Worm (Caenorhabditis elegans) whole organism, late embryonic: Measurements from ENCODE around the gene col-17.

Experiments used
- C08G9.2 ChIP-seq: sonication (generic microtip); optimal IDR thresholded peaks from 2 replicates; lab custom pipeline; 2016; ENCODE audit warnings: mild to moderate bottlenecking, missing genetic modification characterization, moderate library complexity, missing compliant biosample characterization
- C38D4.7 ChIP-seq: fragments of 200-800 bp; sonication (Bioruptor generic); optimal IDR thresholded peaks from 2 replicates; lab custom pipeline; 2018; ENCODE audit warnings: mild to moderate bottlenecking, missing genetic modification characterization, moderate library complexity, missing compliant biosample characterization
- F13H6.1 ChIP-seq: sonication (generic microtip); optimal IDR thresholded peaks from 2 replicates; lab custom pipeline; 2016; ENCODE audit warnings: missing genetic modification characterization, missing compliant biosample characterization
- K02D7.2 ChIP-seq: sonication (generic microtip); optimal IDR thresholded peaks from 2 replicates; lab custom pipeline; 2017; ENCODE audit warnings: mild to moderate bottlenecking, missing genetic modification characterization, missing compliant biosample characterization
- ahr-1 ChIP-seq: sonication (generic microtip); optimal IDR thresholded peaks from 2 replicates; lab custom pipeline; 2016; ENCODE audit warnings: missing genetic modification characterization, missing compliant biosample characterization
- ceh-18 ChIP-seq: sonication (generic microtip); optimal IDR thresholded peaks from 2 replicates; lab custom pipeline; 2016; ENCODE audit warnings: missing genetic modification characterization, missing compliant biosample characterization
- ceh-2 ChIP-seq: sonication (generic microtip); optimal IDR thresholded peaks from 2 replicates; lab custom pipeline; 2016; ENCODE audit warnings: missing genotype, missing genetic modification characterization, missing compliant biosample characterization
- ceh-24 ChIP-seq: sonication (generic microtip); optimal IDR thresholded peaks from 2 replicates; lab custom pipeline; 2016; ENCODE audit warnings: mild to moderate bottlenecking, missing genetic modification characterization, missing compliant biosample characterization
- ceh-30 ChIP-seq: fragments of 150-350 bp; optimal IDR thresholded peaks from 2 replicates; lab custom pipeline; 2014; ENCODE audit warnings: missing biosample characterization, missing genetic modification characterization
- ceh-31 ChIP-seq: sonication (generic microtip); optimal IDR thresholded peaks from 2 replicates; lab custom pipeline; 2016; ENCODE audit warnings: missing genetic modification characterization, missing compliant biosample characterization
- ceh-34 ChIP-seq: sonication (generic microtip); optimal IDR thresholded peaks from 2 replicates; lab custom pipeline; 2016; ENCODE audit warnings: mild to moderate bottlenecking, missing genetic modification characterization, missing compliant biosample characterization
- ceh-48 ChIP-seq: sonication (generic microtip); optimal IDR thresholded peaks from 2 replicates; lab custom pipeline; 2016; ENCODE audit warnings: missing genetic modification characterization, inconsistent platforms, missing compliant biosample characterization
- ceh-9 ChIP-seq: sonication (generic microtip); optimal IDR thresholded peaks from 2 replicates; lab custom pipeline; 2016; ENCODE audit warnings: mild to moderate bottlenecking, missing genetic modification characterization, inconsistent platforms, missing compliant biosample characterization
- che-1 ChIP-seq: sonication (generic microtip); optimal IDR thresholded peaks from 2 replicates; lab custom pipeline; 2016; ENCODE audit warnings: mild to moderate bottlenecking, missing genetic modification characterization, missing compliant biosample characterization
- dve-1 ChIP-seq: sonication (generic microtip); optimal IDR thresholded peaks from 2 replicates; lab custom pipeline; 2017; ENCODE audit warnings: antibody characterized with exemption, mild to moderate bottlenecking, missing genetic modification characterization, missing compliant biosample characterization
- elt-2 ChIP-seq: sonication (generic microtip); optimal IDR thresholded peaks from 2 replicates; lab custom pipeline; 2016; ENCODE audit warnings: missing genetic modification reagents, missing genetic modification characterization, missing compliant biosample characterization
- elt-4 ChIP-seq: sonication (generic microtip); optimal IDR thresholded peaks from 2 replicates; lab custom pipeline; 2016; ENCODE audit warnings: missing genetic modification characterization, missing compliant biosample characterization
- ets-4 ChIP-seq: sonication (generic microtip); optimal IDR thresholded peaks from 2 replicates; lab custom pipeline; 2016; ENCODE audit warnings: missing genetic modification characterization, missing compliant biosample characterization
- eyg-1 ChIP-seq: sonication (generic microtip); optimal IDR thresholded peaks from 2 replicates; lab custom pipeline; 2016; ENCODE audit warnings: missing genotype, missing genetic modification characterization, missing compliant biosample characterization
- fax-1 ChIP-seq: sonication (generic microtip); optimal IDR thresholded peaks from 2 replicates; lab custom pipeline; 2016; ENCODE audit warnings: missing genotype, missing genetic modification characterization, missing compliant biosample characterization
- fkh-10 ChIP-seq: fragments of 150-350 bp; optimal IDR thresholded peaks from 2 replicates; lab custom pipeline; 2014; ENCODE audit warnings: missing biosample characterization, missing genetic modification reagents, missing genetic modification characterization
- fkh-6 ChIP-seq: sonication (generic microtip); optimal IDR thresholded peaks from 2 replicates; lab custom pipeline; 2016; ENCODE audit warnings: missing genetic modification characterization, missing compliant biosample characterization
- hlh-13 ChIP-seq: fragments of 200-800 bp; sonication (Bioruptor generic); optimal IDR thresholded peaks from 2 replicates; lab custom pipeline; 2018; ENCODE audit warnings: mild to moderate bottlenecking, missing genetic modification characterization, missing compliant biosample characterization
- hlh-30 ChIP-seq: sonication (generic microtip); optimal IDR thresholded peaks from 2 replicates; lab custom pipeline; 2017; ENCODE audit warnings: antibody characterized with exemption, missing genetic modification characterization, missing compliant biosample characterization; ENCODE audit not compliant: insufficient read depth
- hlh-6 ChIP-seq: sonication (generic microtip); optimal IDR thresholded peaks from 2 replicates; lab custom pipeline; 2016; ENCODE audit warnings: missing genotype, missing genetic modification characterization, missing compliant biosample characterization
- hlh-8 ChIP-seq: sonication (generic microtip); optimal IDR thresholded peaks from 2 replicates; lab custom pipeline; 2016; ENCODE audit warnings: missing genotype, missing genetic modification characterization, missing compliant biosample characterization
- lim-6 ChIP-seq: sonication (generic microtip); optimal IDR thresholded peaks from 2 replicates; lab custom pipeline; 2016; ENCODE audit warnings: missing genetic modification characterization, missing compliant biosample characterization
- lin-11 ChIP-seq: fragments of 200-800 bp; sonication (Bioruptor generic); optimal IDR thresholded peaks from 2 replicates; lab custom pipeline; 2018; ENCODE audit warnings: mild to moderate bottlenecking, missing genetic modification characterization, missing compliant biosample characterization
- mec-3 ChIP-seq: sonication (generic microtip); optimal IDR thresholded peaks from 2 replicates; lab custom pipeline; 2016; ENCODE audit warnings: borderline replicate concordance, missing genetic modification characterization, missing compliant biosample characterization
- nfya-1 ChIP-seq: sonication (generic microtip); optimal IDR thresholded peaks from 2 replicates; lab custom pipeline; 2017; ENCODE audit warnings: missing genetic modification characterization, mild to moderate bottlenecking, missing compliant biosample characterization, antibody characterized with exemption, moderate library complexity
- nhr-11 ChIP-seq: fragments of 150-350 bp; optimal IDR thresholded peaks from 2 replicates; lab custom pipeline; 2014; ENCODE audit warnings: missing biosample characterization, missing genetic modification characterization
- nhr-232 ChIP-seq: sonication (generic microtip); optimal IDR thresholded peaks from 2 replicates; lab custom pipeline; 2016; ENCODE audit warnings: missing genetic modification characterization, missing compliant biosample characterization
- pag-3 ChIP-seq: sonication (generic microtip); optimal IDR thresholded peaks from 2 replicates; lab custom pipeline; 2016; ENCODE audit warnings: missing compliant biosample characterization, missing genetic modification characterization, borderline replicate concordance
- pqm-1 ChIP-seq: sonication (generic microtip); optimal IDR thresholded peaks from 2 replicates; lab custom pipeline; 2016; ENCODE audit warnings: missing genetic modification characterization, missing compliant biosample characterization
- pros-1 ChIP-seq: fragments of 150-350 bp; optimal IDR thresholded peaks from 2 replicates; lab custom pipeline; 2014; ENCODE audit warnings: missing biosample characterization, missing genetic modification reagents, missing genetic modification characterization
- sdc-2 ChIP-seq: sonication (generic microtip); optimal IDR thresholded peaks from 2 replicates; lab custom pipeline; 2016; ENCODE audit warnings: missing genotype, missing genetic modification characterization, missing compliant biosample characterization
- sox-2 ChIP-seq: fragments of 200-800 bp; sonication (Bioruptor generic); IDR thresholded peaks from 2 replicates; pipeline ENCODE4 v1.3.6; 2022; ENCODE audit warnings: missing genetic modification reagents, missing genetic modification characterization, missing compliant biosample characterization
- syd-9 ChIP-seq: sonication (generic microtip); optimal IDR thresholded peaks from 2 replicates; lab custom pipeline; 2016; ENCODE audit warnings: mild to moderate bottlenecking, missing genetic modification characterization, moderate library complexity, missing compliant biosample characterization
- tbx-2 ChIP-seq: sonication (generic microtip); optimal IDR thresholded peaks from 2 replicates; lab custom pipeline; 2016; ENCODE audit warnings: missing genetic modification characterization, missing compliant biosample characterization
- tbx-7 ChIP-seq: sonication (generic microtip); optimal IDR thresholded peaks from 2 replicates; lab custom pipeline; 2016; ENCODE audit warnings: missing genotype, missing genetic modification characterization, missing compliant biosample characterization
- ttx-3 ChIP-seq: sonication (generic microtip); optimal IDR thresholded peaks from 2 replicates; lab custom pipeline; 2016; ENCODE audit warnings: missing genetic modification reagents, missing genetic modification characterization, missing compliant biosample characterization
- unc-3 ChIP-seq, 2 experiments: fragments of 200-800 bp in 1 of 2; sonication (Bioruptor generic) in 1 of 2; sonication (generic microtip) in 1 of 2; conservative IDR thresholded peaks in 1 of 2; optimal IDR thresholded peaks in 1 of 2; 2 replicates each; pipeline versions ENCODE4 v1.3.6 to Lab custom; 2016 to 2022; ENCODE audit warnings: missing compliant biosample characterization in 2 of 2, missing genetic modification characterization in 2 of 2, missing genetic modification reagents in 1 of 2
- unc-55 ChIP-seq: sonication (generic microtip); optimal IDR thresholded peaks from 2 replicates; lab custom pipeline; 2017; ENCODE audit warnings: missing biosample characterization, missing genetic modification reagents, missing genetic modification characterization
- ztf-16 ChIP-seq: sonication (generic microtip); optimal IDR thresholded peaks from 2 replicates; lab custom pipeline; 2017; ENCODE audit warnings: missing genetic modification characterization, missing compliant biosample characterization

col-17 gene

ce11 chrII:4851594-4852106, 15.7 kb downstream of the col-17 start, which contains the start of gene dnj-9 (continued):
- TF ChIP-seq nhr-11 (no peak), ceh-2 (tag; lab: Kevin White, UChicago) (peak; percentile 29), ceh-24 (no peak), ceh-18 (tag; lab: Kevin White, UChicago) (peak; percentile 60), ceh-9 (tag; lab: Kevin White, UChicago) (no peak), elt-2 (peak; percentile 92), ceh-31 (peak; percentile 60), pros-1 (tag; lab: Kevin White, UChicago) (no peak), tbx-7 (no peak), fkh-10 (GFP tag; lab: Kevin White, UChicago) (no peak), ets-4 (peak; percentile 6), dve-1 (tag; lab: Kevin White, UChicago) (peak; percentile 46), K02D7.2 (tag; lab: Kevin White, UChicago) (no peak), pqm-1 (tag; lab: Kevin White, UChicago) (no peak), nfya-1 (tag; lab: Kevin White, UChicago) (peak; percentile 78), lim-6 (tag; lab: Kevin White, UChicago) (peak; percentile 5), fax-1 (tag; lab: Kevin White, UChicago) (peak; percentile 1), hlh-30 (tag; lab: Kevin White, UChicago) (peak; percentile 64), ceh-34 (tag; lab: Kevin White, UChicago) (peak; percentile 83), C08G9.2 (tag; lab: Kevin White, UChicago) (peak; percentile 45), tbx-2 (tag; lab: Kevin White, UChicago) (peak; percentile 70), eyg-1 (tag; lab: Kevin White, UChicago) (no peak), lin-11 (peak; percentile 57), unc-3 (GFP tag; conservative IDR thresholded peaks at IDR 0.05; lab: Robert Waterston, UW) (0 out of 2 replicates have a peak, but pooled peaks have one; percentile 22), unc-3 (tag; optimal IDR thresholded peaks at IDR 0.05; lab: Kevin White, UChicago) (peak; percentile 27), syd-9 (tag; lab: Kevin White, UChicago) (peak; percentile 13), ceh-48 (peak; percentile 30), ceh-30 (tag; lab: Kevin White, UChicago) (peak; percentile 73), che-1 (peak; percentile 24), hlh-8 (tag; lab: Kevin White, UChicago) (peak; percentile 11), pag-3 (tag; lab: Kevin White, UChicago) (no peak), ttx-3 (tag; lab: Kevin White, UChicago) (peak; percentile 30), elt-4 (tag; lab: Kevin White, UChicago) (no peak), fkh-6 (tag; lab: Kevin White, UChicago) (no peak), hlh-6 (tag; lab: Kevin White, UChicago) (peak; percentile 14), mec-3 (tag; lab: Kevin White, UChicago) (no peak), hlh-13 (no peak), ztf-16 (peak; percentile 32), nhr-232 (tag; lab: Kevin White, UChicago) (peak; percentile 6)
- TF ChIP-seq, all 69 proteins: peak for 43

ce11 chrII:4849885-4850284, 17.5 kb downstream of the col-17 start, which contains the start of gene T23B7.3:
Gene T23B7.3 (plus strand): TSS chrII:4850185.
- no peak for TF ChIP-seq F13H6.1 (tag; lab: Kevin White, UChicago)
- no peak for TF ChIP-seq ahr-1 (tag; lab: Kevin White, UChicago)
- TF ChIP-seq sox-2, result no peak
- TF ChIP-seq C38D4.7 (GFP tag; lab: Kevin White, UChicago), result no peak
- TF ChIP-seq sdc-2 (tag; lab: Kevin White, UChicago), result no peak
- TF ChIP-seq ceh-18 (tag; lab: Kevin White, UChicago), result no peak
- TF ChIP-seq unc-3 (GFP tag; conservative IDR thresholded peaks at IDR 0.05; lab: Robert Waterston, UW), result no peak
- TF ChIP-seq unc-3 (tag; optimal IDR thresholded peaks at IDR 0.05; lab: Kevin White, UChicago), result no peak
- no peak for TF ChIP-seq unc-55 (GFP tag; lab: Kevin White, UChicago)
